Worm (Caenorhabditis elegans) whole organism, mixed stage, embryonic: ENCODE measurements around the gene srw-140.

Experiments used
- M03D4.4 ChIP-seq: sonication (generic microtip); optimal IDR thresholded peaks from 2 replicates; lab custom pipeline; 2017; ENCODE audit warnings: mild to moderate bottlenecking, missing genetic modification characterization, missing compliant biosample characterization
- bed-3 ChIP-seq: fragments of 200-800 bp; sonication (Bioruptor generic); optimal IDR thresholded peaks from 3 replicates; lab custom pipeline; 2018; ENCODE audit warnings: mild to moderate bottlenecking, missing genetic modification characterization, moderate library complexity, missing compliant biosample characterization
- blmp-1 ChIP-seq: fragments of 150-350 bp; optimal IDR thresholded peaks from 2 replicates; lab custom pipeline; 2014; ENCODE audit warnings: missing biosample characterization, missing genetic modification characterization
- ceh-39 ChIP-seq: fragments of 150-350 bp; optimal IDR thresholded peaks from 2 replicates; lab custom pipeline; 2014; ENCODE audit warnings: missing biosample characterization, missing genetic modification characterization
- ceh-43 ChIP-seq: fragments of 200-800 bp; sonication (Bioruptor generic); optimal IDR thresholded peaks from 2 replicates; lab custom pipeline; 2018; ENCODE audit warnings: mild to moderate bottlenecking, missing genetic modification characterization, moderate library complexity, missing compliant biosample characterization
- ceh-83 ChIP-seq: fragments of 200-800 bp; sonication (Bioruptor generic); optimal IDR thresholded peaks from 2 replicates; lab custom pipeline; 2018; ENCODE audit warnings: mild to moderate bottlenecking, missing genetic modification characterization, missing compliant biosample characterization
- cnd-1 ChIP-seq: fragments of 200-800 bp; sonication (Bioruptor generic); optimal IDR thresholded peaks from 2 replicates; lab custom pipeline; 2018; ENCODE audit warnings: mild to moderate bottlenecking, missing genetic modification characterization, missing compliant biosample characterization
- drap-1 ChIP-seq: fragments of 200-800 bp; sonication (Bioruptor generic); optimal IDR thresholded peaks from 3 replicates; lab custom pipeline; 2018; ENCODE audit warnings: mild to moderate bottlenecking, missing genetic modification characterization, missing compliant biosample characterization
- elt-3 ChIP-seq: fragments of 150-350 bp; optimal IDR thresholded peaks from 2 replicates; lab custom pipeline; 2014; ENCODE audit warnings: missing biosample characterization, missing genetic modification characterization
- flh-1 ChIP-seq: fragments of 200-800 bp; sonication (Bioruptor generic); optimal IDR thresholded peaks from 2 replicates; lab custom pipeline; 2018; ENCODE audit warnings: mild to moderate bottlenecking, missing genetic modification characterization, moderate library complexity, missing compliant biosample characterization
- ham-2 ChIP-seq: fragments of 200-800 bp; sonication (Bioruptor generic); optimal IDR thresholded peaks from 2 replicates; lab custom pipeline; 2018; ENCODE audit warnings: mild to moderate bottlenecking, missing genetic modification characterization, missing compliant biosample characterization
- hlh-1 ChIP-seq: fragments of 150-350 bp; optimal IDR thresholded peaks from 2 replicates; lab custom pipeline; 2014; ENCODE audit warnings: missing biosample characterization, missing genetic modification reagents, missing genetic modification characterization
- lin-13 ChIP-seq: fragments of 150-350 bp; optimal IDR thresholded peaks from 2 replicates; lab custom pipeline; 2014; ENCODE audit warnings: missing biosample characterization, missing genetic modification characterization
- lin-32 ChIP-seq: fragments of 200-800 bp; sonication (Bioruptor generic); optimal IDR thresholded peaks from 2 replicates; lab custom pipeline; 2018; ENCODE audit warnings: mild to moderate bottlenecking, missing genetic modification characterization, missing compliant biosample characterization
- lsy-2 ChIP-seq: fragments of 150-350 bp; optimal IDR thresholded peaks from 2 replicates; lab custom pipeline; 2014; ENCODE audit warnings: missing biosample characterization, missing genetic modification characterization
- mab-5 ChIP-seq: fragments of 150-350 bp; optimal IDR thresholded peaks from 2 replicates; lab custom pipeline; 2014; ENCODE audit warnings: missing biosample characterization, missing genetic modification characterization
- mep-1 ChIP-seq: fragments of 150-350 bp; optimal IDR thresholded peaks from 2 replicates; lab custom pipeline; 2017; ENCODE audit warnings: missing biosample characterization, missing genetic modification reagents, missing genetic modification characterization, inconsistent platforms
- mls-2 ChIP-seq: sonication (generic microtip); optimal IDR thresholded peaks from 2 replicates; lab custom pipeline; 2016; ENCODE audit warnings: mild to moderate bottlenecking, missing genetic modification characterization, moderate library complexity, missing compliant biosample characterization
- nhr-12 ChIP-seq: fragments of 150-350 bp; optimal IDR thresholded peaks from 2 replicates; lab custom pipeline; 2014; ENCODE audit warnings: missing biosample characterization, missing genetic modification characterization
- nhr-2 ChIP-seq: fragments of 150-350 bp; optimal IDR thresholded peaks from 2 replicates; lab custom pipeline; 2014; ENCODE audit warnings: missing biosample characterization, missing genetic modification characterization
- nhr-237 ChIP-seq: fragments of 150-350 bp; optimal IDR thresholded peaks from 2 replicates; lab custom pipeline; 2014; ENCODE audit warnings: missing biosample characterization, missing genetic modification characterization
- nhr-28 ChIP-seq: fragments of 150-350 bp; optimal IDR thresholded peaks from 2 replicates; lab custom pipeline; 2014; ENCODE audit warnings: missing biosample characterization, missing genetic modification characterization
- nhr-76 ChIP-seq: sonication (generic microtip); optimal IDR thresholded peaks from 2 replicates; lab custom pipeline; 2017; ENCODE audit warnings: missing biosample characterization, missing genetic modification characterization
- pha-4 ChIP-seq: fragments of 150-350 bp; optimal IDR thresholded peaks from 2 replicates; lab custom pipeline; 2018; ENCODE audit warnings: missing biosample characterization, missing genetic modification reagents, missing genetic modification characterization
- sem-2 ChIP-seq: fragments of 200-800 bp; sonication (Bioruptor generic); optimal IDR thresholded peaks from 2 replicates; lab custom pipeline; 2018; ENCODE audit warnings: mild to moderate bottlenecking, missing genetic modification characterization, missing compliant biosample characterization
- sptf-1 ChIP-seq: sonication (generic microtip); optimal IDR thresholded peaks from 2 replicates; lab custom pipeline; 2017; ENCODE audit warnings: mild to moderate bottlenecking, missing genetic modification characterization, moderate library complexity, missing compliant biosample characterization
- unc-120 ChIP-seq: sonication (generic microtip); optimal IDR thresholded peaks from 2 replicates; lab custom pipeline; 2017; ENCODE audit warnings: missing genetic modification characterization, missing compliant biosample characterization; ENCODE audit not compliant: poor library complexity, severe bottlenecking
- unc-39 ChIP-seq: fragments of 150-350 bp; optimal IDR thresholded peaks from 2 replicates; lab custom pipeline; 2014; ENCODE audit warnings: missing biosample characterization, missing genetic modification characterization
- unc-62 ChIP-seq: fragments of 150-350 bp; optimal IDR thresholded peaks from 2 replicates; lab custom pipeline; 2014; ENCODE audit warnings: missing biosample characterization, missing genetic modification reagents, missing genetic modification characterization
- zip-8 ChIP-seq: fragments of 150-350 bp; optimal IDR thresholded peaks from 2 replicates; lab custom pipeline; 2014; ENCODE audit warnings: missing biosample characterization, missing genetic modification characterization

srw-140 gene

DNA sequence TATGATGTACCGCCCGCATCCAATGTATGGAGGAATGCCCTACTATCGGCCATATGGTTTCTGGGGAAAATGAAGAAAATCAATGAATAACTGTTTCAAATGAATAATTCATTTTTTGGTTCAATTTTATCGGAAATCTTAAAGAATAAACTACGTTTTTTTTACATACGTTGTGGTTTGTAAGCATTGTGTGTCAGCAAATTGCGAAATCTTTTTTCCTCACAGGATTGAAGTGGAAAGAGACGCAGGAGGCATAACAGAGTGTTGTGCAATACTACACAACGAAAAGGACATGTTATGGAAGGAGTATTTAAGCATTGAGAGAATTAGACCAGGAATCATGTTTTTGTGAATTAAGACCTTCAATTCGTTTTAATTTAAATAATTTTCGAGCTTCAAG is 34.1 kb upstream of the srw-140 start:
- TF ChIP-seq cnd-1 (tag; lab: Kevin White, UChicago), result no peak
- no peak for TF ChIP-seq nhr-28 (tag; lab: Kevin White, UChicago)
- no peak for TF ChIP-seq blmp-1 (tag; lab: Kevin White, UChicago)
- no peak for TF ChIP-seq M03D4.4 (tag; lab: Kevin White, UChicago)
- no peak for TF ChIP-seq bed-3
- TF ChIP-seq unc-120 (tag; lab: Kevin White, UChicago), result no peak
- TF ChIP-seq unc-39 (tag; lab: Kevin White, UChicago), result no peak
- TF ChIP-seq ceh-39 (tag; lab: Kevin White, UChicago), result no peak
- no peak for TF ChIP-seq mab-5 (tag; lab: Kevin White, UChicago)

DNA sequence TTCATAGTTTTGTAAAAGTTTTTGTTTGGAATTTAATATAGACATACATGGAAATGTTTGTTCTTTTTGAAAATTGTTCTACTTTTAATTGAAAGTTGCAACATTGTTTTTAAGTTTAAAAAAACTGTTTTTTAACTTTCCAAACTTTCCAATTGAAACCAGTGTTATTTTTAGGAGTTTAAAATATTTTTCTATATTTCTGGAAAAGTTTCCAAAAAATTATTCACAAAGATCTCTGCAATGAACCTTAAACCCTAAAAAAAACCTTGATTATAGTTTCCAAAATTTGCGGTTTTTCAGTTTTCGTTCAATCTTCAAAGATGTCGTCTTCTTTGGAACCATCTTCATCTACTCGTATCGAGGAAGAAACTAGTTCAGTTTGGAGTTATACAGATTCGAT is 33.1 kb upstream of the srw-140 start, which contains the start of gene F14F9.4:
Gene F14F9.4, plus strand, starts transcription at position 301 of the 400 bp plus-strand sequence.
- TF ChIP-seq drap-1 (GFP tag; lab: Kevin White, UChicago) (no peak), M03D4.4 (tag; lab: Kevin White, UChicago) (no peak), ham-2 (no peak), hlh-1 (tag; lab: Kevin White, UChicago) (no peak), sptf-1 (tag; lab: Kevin White, UChicago) (no peak), nhr-28 (tag; lab: Kevin White, UChicago) (no peak), mep-1 (no peak), bed-3 (no peak), unc-62 (GFP tag; lab: Kevin White, UChicago) (no peak), zip-8 (tag; lab: Kevin White, UChicago) (no peak), unc-39 (tag; lab: Kevin White, UChicago) (no peak)

DNA sequence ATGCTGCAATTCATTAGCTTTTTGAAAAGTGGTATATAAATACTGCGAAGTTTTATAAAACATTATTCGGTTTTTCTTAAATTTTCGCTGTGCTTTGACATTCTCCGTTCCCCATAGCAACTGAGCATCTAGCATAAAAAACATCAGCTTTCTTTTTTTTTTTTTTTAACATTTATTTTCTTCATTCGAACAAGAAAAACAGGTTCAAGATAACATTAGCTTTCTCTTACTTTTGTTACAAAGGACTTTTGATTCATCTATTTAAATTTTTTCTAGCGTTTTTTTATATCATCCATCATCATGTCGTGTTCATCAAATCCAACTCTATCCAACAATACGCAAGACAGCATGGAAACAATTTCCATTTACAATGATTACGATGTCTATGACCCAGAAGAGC is 27.6 kb upstream of the srw-140 start, which contains the start of gene F14F9.3:
Gene F14F9.3, plus strand, starts transcription at position 301 of the 400 bp plus-strand sequence.
- no peak for TF ChIP-seq unc-62 (GFP tag; lab: Kevin White, UChicago)
- no peak for TF ChIP-seq mls-2 (tag; lab: Kevin White, UChicago)
- TF ChIP-seq unc-39 (tag; lab: Kevin White, UChicago), result no peak
- no peak for TF ChIP-seq sptf-1 (tag; lab: Kevin White, UChicago)
- no peak for TF ChIP-seq bed-3
- no peak for TF ChIP-seq mep-1
- TF ChIP-seq nhr-237 (tag; lab: Kevin White, UChicago), result no peak
- no peak for TF ChIP-seq unc-120 (tag; lab: Kevin White, UChicago)
- no peak for TF ChIP-seq ceh-43 (GFP tag; lab: Kevin White, UChicago)
- no peak for TF ChIP-seq nhr-2 (tag; lab: Kevin White, UChicago)
- TF ChIP-seq flh-1 (GFP tag; lab: Kevin White, UChicago), result no peak

DNA sequence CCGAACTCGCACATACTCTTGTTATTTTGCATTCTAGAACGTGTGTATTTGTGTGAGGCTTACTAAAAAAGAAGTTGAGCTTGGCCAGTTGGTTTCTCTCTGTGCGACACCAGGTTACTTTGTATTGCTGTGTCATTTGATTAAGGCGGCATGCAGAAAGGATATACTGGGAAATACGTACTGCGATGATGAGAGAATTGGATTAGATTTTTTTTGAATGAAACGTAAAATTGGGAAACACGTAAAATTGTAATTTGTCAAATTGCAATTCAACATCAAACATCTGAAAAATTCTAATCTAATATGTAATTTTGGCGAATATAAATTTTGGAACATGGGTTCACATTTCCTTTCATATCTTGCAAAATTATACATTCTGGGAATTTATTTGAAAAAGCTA is 21.7 kb upstream of the srw-140 start, which contains the start of gene srh-129:
Gene srh-129, minus strand, starts transcription at position 101 of the 400 bp plus-strand sequence.
- TF ChIP-seq sem-2 (GFP tag; lab: Kevin White, UChicago) (no peak), elt-3 (tag; lab: Kevin White, UChicago) (no peak), pha-4 (no peak), nhr-76 (tag; lab: Kevin White, UChicago) (no peak), bed-3 (no peak)

DNA sequence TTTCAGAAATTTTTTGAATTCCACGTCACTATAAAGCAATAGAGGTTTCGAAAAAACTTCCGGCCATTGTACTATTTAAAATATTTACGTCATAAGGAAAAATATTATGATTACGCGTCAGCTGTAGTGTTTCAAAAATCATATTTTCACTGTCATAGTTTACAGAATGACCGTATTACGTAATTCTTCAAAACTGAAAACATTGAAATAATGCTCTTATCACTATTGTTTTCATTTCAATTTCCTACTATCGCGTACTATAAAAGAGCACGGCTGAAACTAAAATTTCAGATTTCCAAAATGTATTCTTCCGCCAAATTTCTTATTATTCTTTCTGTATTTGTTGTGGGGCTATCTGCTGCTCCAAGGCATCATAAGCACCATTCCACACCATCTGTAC is 21.0 kb upstream of the srw-140 start, which contains the start of gene F14F9.2:
Gene F14F9.2, plus strand, starts transcription at position 301 of the 400 bp plus-strand sequence.
- TF ChIP-seq mep-1 (no peak), nhr-28 (tag; lab: Kevin White, UChicago) (no peak), zip-8 (tag; lab: Kevin White, UChicago) (peak; percentile 73), lin-32 (GFP tag; lab: Kevin White, UChicago) (no peak), unc-120 (tag; lab: Kevin White, UChicago) (no peak)

DNA sequence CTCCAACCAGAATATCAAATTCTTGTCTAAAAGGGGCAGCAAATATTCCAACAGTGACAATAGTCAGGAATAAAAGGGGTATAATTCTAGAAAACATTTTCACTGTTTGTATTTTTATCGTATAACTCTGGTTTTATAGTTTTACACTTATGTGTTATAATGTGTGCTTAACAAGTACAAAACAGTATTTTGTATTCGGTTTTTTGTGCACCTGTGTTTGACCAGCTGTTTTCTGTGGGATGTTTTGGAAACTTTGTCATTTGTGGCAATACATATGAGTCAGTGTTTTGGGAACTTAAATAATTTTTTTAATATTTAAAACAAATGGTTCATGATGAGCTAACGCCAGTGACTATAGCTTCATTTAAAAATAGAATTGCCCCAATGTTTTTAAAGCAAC is 19.1 kb upstream of the srw-140 start, which contains the start of gene F14F9.6:
Gene F14F9.6, minus strand, starts transcription at position 101 of the 400 bp plus-strand sequence.
- no peak for TF ChIP-seq pha-4
- TF ChIP-seq sptf-1 (tag; lab: Kevin White, UChicago), result no peak
- no peak for TF ChIP-seq ceh-39 (tag; lab: Kevin White, UChicago)
- no peak for TF ChIP-seq mep-1

DNA sequence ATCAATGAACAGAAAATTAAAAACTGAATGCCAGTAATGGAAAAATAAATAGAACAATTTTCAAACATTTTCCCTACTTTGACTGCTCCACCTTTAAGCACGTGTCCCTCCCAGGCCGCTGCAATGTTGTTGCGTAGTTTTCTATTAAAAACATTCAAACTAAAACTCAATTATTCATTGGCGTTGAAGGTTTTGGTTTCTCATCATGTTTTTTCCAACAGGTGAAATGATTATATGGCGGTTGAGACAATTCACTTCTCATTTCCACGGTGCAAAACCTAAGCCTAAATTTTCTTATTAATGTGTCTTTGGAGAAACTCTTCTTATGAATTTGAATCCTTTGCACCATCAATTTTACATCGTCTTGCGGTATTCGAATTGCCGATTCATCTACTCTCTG is 14.6 kb upstream of the srw-140 start, which contains the start of gene srh-130:
Gene srh-130, plus strand, starts transcription at position 301 of the 400 bp plus-strand sequence.
- no peak for TF ChIP-seq lsy-2
- no peak for TF ChIP-seq nhr-12 (tag; lab: Kevin White, UChicago)
- TF ChIP-seq M03D4.4 (tag; lab: Kevin White, UChicago), result no peak
- no peak for TF ChIP-seq ceh-39 (tag; lab: Kevin White, UChicago)
- no peak for TF ChIP-seq nhr-2 (tag; lab: Kevin White, UChicago)
- TF ChIP-seq lin-13 (tag; lab: Kevin White, UChicago), result no peak
- no peak for TF ChIP-seq ceh-83
- TF ChIP-seq sem-2 (GFP tag; lab: Kevin White, UChicago), result no peak
- TF ChIP-seq elt-3 (tag; lab: Kevin White, UChicago), result no peak
- no peak for TF ChIP-seq pha-4
